Worm (Caenorhabditis elegans): ENCODE data around the gene Y37E11AL.9.

DNA sequence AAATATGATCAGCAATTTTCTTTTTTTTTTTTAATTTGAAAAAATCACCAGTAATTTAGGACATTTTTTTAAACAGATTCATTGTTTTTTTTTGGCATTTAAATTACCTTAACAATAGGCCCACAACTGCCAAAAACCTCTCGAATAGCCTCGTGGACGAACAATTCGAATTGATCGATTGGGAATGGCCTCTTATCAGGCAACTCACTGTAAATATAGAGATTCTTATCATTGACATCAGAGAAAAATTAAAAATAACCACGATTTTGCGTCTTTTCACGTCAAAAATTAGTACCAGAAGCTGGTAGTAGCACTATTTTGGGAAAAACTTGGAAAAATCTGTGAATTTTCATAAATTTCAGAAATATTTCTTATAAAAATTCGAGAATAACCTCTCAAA, 21.5 kb upstream of the Y37E11AL.9 start:
- TF ChIP-seq pat-9 (tag; optimal IDR thresholded peaks at IDR 0.05), result no peak
- no peak for TF ChIP-seq ttx-3 (tag; optimal IDR thresholded peaks at IDR 0.05)
- no peak for TF ChIP-seq ceh-48 (tag; optimal IDR thresholded peaks at IDR 0.05)
- no peak for TF ChIP-seq nhr-11 (tag; optimal IDR thresholded peaks at IDR 0.05)
- no peak for TF ChIP-seq unc-42 (tag; optimal IDR thresholded peaks at IDR 0.05)
- TF ChIP-seq ceh-14 (tag; optimal IDR thresholded peaks at IDR 0.05), result no peak
- TF ChIP-seq ceh-45 (GFP tag; IDR thresholded peaks at IDR 0.05), result no peak
- TF ChIP-seq pha-4 (tag; optimal IDR thresholded peaks at IDR 0.05), result no peak
- no peak for TF ChIP-seq ahr-1 (tag; optimal IDR thresholded peaks at IDR 0.05)
- no peak for TF ChIP-seq unc-55 (GFP tag; optimal IDR thresholded peaks at IDR 0.05)
- TF ChIP-seq unc-86 (tag; optimal IDR thresholded peaks at IDR 0.05), result no peak
- TF ChIP-seq hlh-13 (GFP tag; optimal IDR thresholded peaks at IDR 0.05), result no peak

All from whole organism, late embryonic.